Worm (Caenorhabditis elegans) whole organism, young adult: Measurements from ENCODE around the gene F11C7.6.

Experiments used
- F37B4.10 ChIP-seq: fragments of 200-800 bp; sonication (Bioruptor generic); IDR thresholded peaks from 2 replicates; pipeline ENCODE4 v1.3.6; 2022; ENCODE audit warnings: missing genetic modification characterization, missing compliant biosample characterization
- rcor-1 ChIP-seq: fragments of 200-800 bp; sonication (Bioruptor generic); IDR thresholded peaks from 2 replicates; pipeline ENCODE4 v1.3.6; 2022; ENCODE audit warnings: missing genetic modification reagents, missing genetic modification characterization, missing compliant biosample characterization

DNA sequence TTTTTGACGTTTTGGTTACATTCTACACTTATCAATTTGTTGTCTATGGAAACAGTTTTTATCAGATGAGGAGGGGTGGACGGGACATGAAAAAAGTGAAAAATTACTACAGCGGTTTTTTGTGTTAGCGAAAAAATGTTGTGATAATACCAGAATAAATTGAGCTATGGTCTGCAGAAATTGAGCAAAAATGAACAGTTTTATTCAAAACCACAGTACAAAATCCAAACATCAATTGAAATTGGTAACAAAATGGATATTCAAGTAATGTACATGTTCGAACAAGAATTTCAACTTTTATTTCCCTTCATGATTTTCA is 23.2 kb downstream of the F11C7.6 start:
- TF ChIP-seq rcor-1 (GFP tag; lab: Robert Waterston, UW) = no peak
- TF ChIP-seq F37B4.10 (GFP tag; lab: Robert Waterston, UW) = no peak
